Fruit fly (Drosophila melanogaster) whole organism, embryonic: ENCODE results near the gene CG31910.

Experiments
- ATbp ChIP-seq: fragments of 200-800 bp; sonication (Bioruptor generic); optimal IDR thresholded peaks from 2 replicates; lab custom pipeline; 2017; ENCODE audit warnings: missing biosample characterization, mild to moderate bottlenecking, missing genetic modification characterization, missing genetic modification reagents
- Aef1 ChIP-seq: fragments of 200-800 bp; sonication (Bioruptor generic); IDR thresholded peaks from 3 replicates; pipeline ENCODE4 v1.3.6; 2022; ENCODE audit warnings: missing biosample characterization, missing genetic modification characterization
- CG10979 ChIP-seq: fragments of 200-800 bp; sonication (Bioruptor generic); optimal IDR thresholded peaks from 2 replicates; lab custom pipeline; 2018; ENCODE audit warnings: missing biosample characterization, mild to moderate bottlenecking, missing genetic modification characterization, moderate library complexity
- CG12219 ChIP-seq: fragments of 200-800 bp; sonication (Bioruptor generic); optimal IDR thresholded peaks from 3 replicates; lab custom pipeline; 2018; ENCODE audit warnings: missing biosample characterization, mild to moderate bottlenecking, missing genetic modification characterization
- CG12391 ChIP-seq: fragments of 200-800 bp; sonication (Bioruptor generic); optimal IDR thresholded peaks from 3 replicates; lab custom pipeline; 2018; ENCODE audit warnings: missing biosample characterization, mild to moderate bottlenecking, missing genetic modification characterization, moderate library complexity
- CG12659 ChIP-seq: fragments of 200-800 bp; sonication (Bioruptor generic); optimal IDR thresholded peaks from 3 replicates; lab custom pipeline; 2017; ENCODE audit warnings: mild to moderate bottlenecking, missing biosample characterization, missing genetic modification reagents, missing genetic modification characterization
- CG12942 ChIP-seq: fragments of 200-800 bp; sonication (Bioruptor generic); optimal IDR thresholded peaks from 3 replicates; lab custom pipeline; 2016; ENCODE audit warnings: missing biosample characterization, missing genetic modification characterization
- CG15479 ChIP-seq: fragments of 200-800 bp; sonication (Bioruptor generic); optimal IDR thresholded peaks from 3 replicates; lab custom pipeline; 2019; ENCODE audit warnings: missing biosample characterization, mild to moderate bottlenecking, missing genetic modification characterization, moderate library complexity
- CG17385 ChIP-seq: fragments of 200-800 bp; sonication (Bioruptor generic); optimal IDR thresholded peaks from 3 replicates; lab custom pipeline; 2018; ENCODE audit warnings: missing biosample characterization, mild to moderate bottlenecking, missing genetic modification characterization
- CG17568 ChIP-seq: fragments of 200-800 bp; sonication (Bioruptor generic); optimal IDR thresholded peaks from 2 replicates; lab custom pipeline; 2018; ENCODE audit warnings: missing biosample characterization, mild to moderate bottlenecking, missing genetic modification characterization, moderate library complexity
- CG3163 ChIP-seq: fragments of 200-800 bp; sonication (Bioruptor generic); optimal IDR thresholded peaks from 3 replicates; lab custom pipeline; 2016; ENCODE audit warnings: missing biosample characterization, missing genetic modification characterization
- CG32532 ChIP-seq: fragments of 200-800 bp; sonication (Bioruptor generic); IDR thresholded peaks from 2 replicates; pipeline ENCODE4 v1.3.6; 2022; ENCODE audit warnings: missing biosample characterization, missing genetic modification characterization
- CG34376 ChIP-seq: fragments of 200-800 bp; sonication (Bioruptor generic); optimal IDR thresholded peaks from 2 replicates; lab custom pipeline; 2018; ENCODE audit warnings: missing biosample characterization, mild to moderate bottlenecking, missing genetic modification characterization
- CG4328 ChIP-seq: fragments of 200-800 bp; sonication (Bioruptor generic); optimal IDR thresholded peaks from 3 replicates; lab custom pipeline; 2017; ENCODE audit warnings: missing biosample characterization, missing genetic modification reagents, missing genetic modification characterization
- CG4360 ChIP-seq: fragments of 200-800 bp; sonication (Bioruptor generic); IDR thresholded peaks from 2 replicates; pipeline ENCODE4 v1.3.6; 2022; ENCODE audit warnings: missing biosample characterization, missing genetic modification characterization
- CG6175 ChIP-seq: fragments of 200-800 bp; sonication (Bioruptor generic); IDR thresholded peaks from 3 replicates; pipeline ENCODE4 v1.3.6; 2022; ENCODE audit warnings: missing biosample characterization, missing genetic modification characterization
- CG7987 ChIP-seq: fragments of 200-800 bp; sonication (Bioruptor generic); optimal IDR thresholded peaks from 2 replicates; lab custom pipeline; 2018; ENCODE audit warnings: missing biosample characterization, mild to moderate bottlenecking, missing genetic modification characterization, moderate library complexity
- CG8089 ChIP-seq: fragments of 200-800 bp; sonication (Bioruptor generic); optimal IDR thresholded peaks from 3 replicates; lab custom pipeline; 2016; ENCODE audit warnings: missing biosample characterization, missing genetic modification characterization
- CG8359 ChIP-seq: fragments of 200-800 bp; sonication (Bioruptor generic); optimal IDR thresholded peaks from 2 replicates; lab custom pipeline; 2017; ENCODE audit warnings: missing biosample characterization, mild to moderate bottlenecking, missing genetic modification characterization, borderline replicate concordance
- CG8765 ChIP-seq: fragments of 200-800 bp; sonication (Bioruptor generic); IDR thresholded peaks from 2 replicates; pipeline ENCODE4 v1.3.6; 2022; ENCODE audit warnings: missing biosample characterization, missing genetic modification characterization
- Dip2 ChIP-seq: fragments of 200-800 bp; sonication (Bioruptor generic); IDR thresholded peaks from 2 replicates; pipeline ENCODE4 v1.3.6; 2022; ENCODE audit warnings: missing biosample characterization, missing genetic modification characterization
- Drgx ChIP-seq: fragments of 200-800 bp; sonication (Bioruptor generic); IDR thresholded peaks from 2 replicates; pipeline ENCODE4 v1.3.6; 2022; ENCODE audit warnings: missing biosample characterization, missing genetic modification characterization
- Eip74EF ChIP-seq, 2 experiments: fragments of 200-800 bp in 1 of 2; fragments of >200 bp in 1 of 2; sonication (Bioruptor generic) in 1 of 2; optimal IDR thresholded peaks; 2 replicates each; lab custom pipeline; 2017 to 2019; ENCODE audit warnings: missing biosample characterization in 2 of 2, missing genetic modification characterization in 2 of 2, mild to moderate bottlenecking in 1 of 2, moderate library complexity in 1 of 2
- HmgZ ChIP-seq: fragments of 200-800 bp; sonication (Bioruptor generic); optimal IDR thresholded peaks from 2 replicates; lab custom pipeline; 2018; ENCODE audit warnings: missing biosample characterization, mild to moderate bottlenecking, missing genetic modification characterization
- Mad ChIP-seq: fragments of 200-800 bp; sonication (Bioruptor generic); optimal IDR thresholded peaks from 2 replicates; lab custom pipeline; 2016; ENCODE audit warnings: missing biosample characterization, missing genetic modification characterization
- Med ChIP-seq: fragments of 200-800 bp; sonication (Bioruptor generic); peaks from one replicate; lab custom pipeline; 2016; ENCODE audit warnings: missing biosample characterization, missing genetic modification characterization, mild to moderate bottlenecking, inconsistent platforms, moderate library complexity
- Mrtf ChIP-seq: fragments of 200-800 bp; sonication (Bioruptor generic); IDR thresholded peaks from 3 replicates; pipeline ENCODE4 v1.3.6; 2022; ENCODE audit warnings: missing biosample characterization, missing genetic modification characterization
- Sry-β ChIP-seq: fragments of 200-800 bp; sonication (Bioruptor generic); optimal IDR thresholded peaks from 2 replicates; lab custom pipeline; 2018; ENCODE audit warnings: missing biosample characterization, mild to moderate bottlenecking, missing genetic modification characterization, moderate library complexity
- Trl ChIP-seq, 3 experiments: fragments of >200 bp in 2 of 3; fragments of 200-800 bp in 1 of 3; sonication (Bioruptor generic) in 1 of 3; optimal IDR thresholded peaks; 2 replicates in 1 of 3; 3 replicates in 2 of 3; lab custom pipeline; 2016 to 2017; ENCODE audit warnings: missing biosample characterization in 1 of 3, missing genetic modification characterization in 1 of 3
- YL-1 ChIP-seq: fragments of 200-800 bp; sonication (Bioruptor generic); optimal IDR thresholded peaks from 3 replicates; lab custom pipeline; 2017; ENCODE audit warnings: missing biosample characterization, mild to moderate bottlenecking, missing genetic modification characterization
- bigmax ChIP-seq: fragments of 200-800 bp; sonication (Bioruptor generic); optimal IDR thresholded peaks from 2 replicates; lab custom pipeline; 2018; ENCODE audit warnings: missing biosample characterization, mild to moderate bottlenecking, missing genetic modification characterization
- caup ChIP-seq: fragments of 200-800 bp; sonication (Bioruptor generic); optimal IDR thresholded peaks from 3 replicates; lab custom pipeline; 2017; ENCODE audit warnings: missing biosample characterization, mild to moderate bottlenecking, missing genetic modification characterization, moderate library complexity; ENCODE audit not compliant: severe bottlenecking
- cg ChIP-seq: fragments of 200-800 bp; sonication (Bioruptor generic); optimal IDR thresholded peaks from 3 replicates; lab custom pipeline; 2019; ENCODE audit warnings: missing biosample characterization, mild to moderate bottlenecking, missing genetic modification characterization, moderate library complexity
- chm ChIP-seq: fragments of 200-800 bp; sonication (Bioruptor generic); IDR thresholded peaks from 2 replicates; pipeline ENCODE4 v1.3.6; 2022; ENCODE audit warnings: missing biosample characterization, missing genetic modification characterization
- chn ChIP-seq: fragments of 200-800 bp; sonication (Bioruptor generic); optimal IDR thresholded peaks from 2 replicates; lab custom pipeline; 2016; ENCODE audit warnings: missing biosample characterization, missing genetic modification characterization
- ems ChIP-seq: fragments of 200-800 bp; sonication (Bioruptor generic); optimal IDR thresholded peaks from 3 replicates; lab custom pipeline; 2016; ENCODE audit warnings: missing biosample characterization, missing genetic modification characterization
- gfzf ChIP-seq: fragments of 200-800 bp; sonication (Bioruptor generic); optimal IDR thresholded peaks from 2 replicates; lab custom pipeline; 2016; ENCODE audit warnings: missing biosample characterization, mild to moderate bottlenecking, missing genetic modification characterization, moderate library complexity
- grn ChIP-seq: fragments of 200-800 bp; sonication (Bioruptor generic); optimal IDR thresholded peaks from 3 replicates; lab custom pipeline; 2017; ENCODE audit warnings: missing biosample characterization, missing genetic modification characterization
- hkb ChIP-seq, 2 experiments: fragments of 200-800 bp in 1 of 2; fragments of >200 bp in 1 of 2; sonication (Bioruptor generic) in 1 of 2; IDR thresholded peaks in 1 of 2; optimal IDR thresholded peaks in 1 of 2; 2 replicates each; pipeline versions ENCODE4 v1.3.6 to Lab custom; 2017 to 2022; ENCODE audit warnings: missing biosample characterization in 1 of 2, missing genetic modification characterization in 1 of 2
- kay ChIP-seq: fragments of 200-800 bp; sonication (Bioruptor generic); optimal IDR thresholded peaks from 2 replicates; lab custom pipeline; 2016; ENCODE audit warnings: missing biosample characterization, missing genetic modification characterization
- mam ChIP-seq: fragments of 200-800 bp; sonication (Bioruptor generic); optimal IDR thresholded peaks from 3 replicates; lab custom pipeline; 2016; ENCODE audit warnings: missing biosample characterization, missing genetic modification characterization
- pros ChIP-seq: fragments of 200-800 bp; sonication (Bioruptor generic); optimal IDR thresholded peaks from 3 replicates; lab custom pipeline; 2019; ENCODE audit warnings: missing biosample characterization, mild to moderate bottlenecking, missing genetic modification characterization, moderate library complexity
- repo ChIP-seq: fragments of 200-800 bp; sonication (Bioruptor generic); optimal IDR thresholded peaks from 2 replicates; lab custom pipeline; 2016; ENCODE audit warnings: missing biosample characterization, missing genetic modification characterization
- rib ChIP-seq: fragments of 200-800 bp; sonication (Bioruptor generic); IDR thresholded peaks from 2 replicates; pipeline ENCODE4 v1.3.6; 2022; ENCODE audit warnings: missing biosample characterization, missing genetic modification characterization
- sd ChIP-seq: fragments of 200-800 bp; sonication (Bioruptor generic); optimal IDR thresholded peaks from 3 replicates; lab custom pipeline; 2018; ENCODE audit warnings: missing biosample characterization, mild to moderate bottlenecking, missing genetic modification characterization, moderate library complexity
- seq ChIP-seq: fragments of 200-800 bp; sonication (Bioruptor generic); IDR thresholded peaks from 2 replicates; pipeline ENCODE4 v1.3.6; 2022; ENCODE audit warnings: missing biosample characterization, missing genetic modification characterization
- stc ChIP-seq: fragments of 200-800 bp; sonication (Bioruptor generic); IDR thresholded peaks from 2 replicates; pipeline ENCODE4 v1.3.6; 2022; ENCODE audit warnings: missing biosample characterization, missing genetic modification characterization
- tx ChIP-seq: fragments of 200-800 bp; sonication (Bioruptor generic); optimal IDR thresholded peaks from 2 replicates; lab custom pipeline; 2016; ENCODE audit warnings: missing biosample characterization, missing genetic modification characterization
- zen2 ChIP-seq: fragments of 200-800 bp; sonication (Bioruptor generic); IDR thresholded peaks from 3 replicates; pipeline ENCODE4 v1.3.6; 2022; ENCODE audit warnings: missing biosample characterization, missing genetic modification characterization; ENCODE audit not compliant: partially characterized antibody

The CG31910 gene

DNA sequence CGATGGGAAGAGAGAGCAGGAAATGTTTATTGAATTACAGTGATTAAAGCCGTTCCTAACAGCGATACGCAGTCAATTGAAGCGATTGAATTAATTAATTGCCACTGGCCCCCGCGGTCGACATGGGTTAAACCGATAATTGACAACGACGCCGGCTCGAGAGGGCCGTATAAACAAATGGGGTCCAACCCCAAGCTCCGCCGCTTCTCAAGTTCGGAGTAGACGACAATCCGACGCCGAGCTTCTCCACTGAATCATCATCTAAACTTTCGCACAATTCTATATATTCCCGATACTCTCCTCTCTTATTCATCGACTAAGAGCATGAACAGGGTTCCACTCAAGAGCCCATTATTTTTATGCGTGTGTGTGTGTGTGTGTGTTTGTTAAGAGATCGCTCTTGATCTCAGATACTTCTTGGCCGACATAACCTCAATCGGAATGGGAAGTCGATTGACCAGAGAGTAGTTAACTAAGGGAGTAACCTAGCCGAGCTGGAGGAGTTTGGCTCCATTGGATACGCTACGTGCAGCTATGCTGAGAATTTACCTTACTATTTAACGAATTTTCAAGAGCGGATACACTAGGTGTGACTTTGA is 46.5 kb upstream of the CG31910 start (continued):
- TF ChIP-seq sd (peak; percentile 57), ATbp (no peak), CG17568 (GFP tag; lab: Kevin White, UChicago) (peak; percentile 14), CG12391 (tag; lab: Kevin White, UChicago) (no peak), seq (GFP tag; lab: Robert Waterston, UW) (0 out of 2 replicates have a peak, but pooled peaks have one; percentile 35), CG17385 (GFP tag; lab: Kevin White, UChicago) (peak; percentile 11), rib (GFP tag; lab: Robert Waterston, UW) (no peak), CG32532 (GFP tag; lab: Robert Waterston, UW) (no peak), CG7987 (GFP tag; lab: Kevin White, UChicago) (no peak), CG12659 (GFP tag; lab: Kevin White, UChicago) (no peak), Drgx (GFP tag; lab: Robert Waterston, UW) (no peak), CG8359 (GFP tag; lab: Kevin White, UChicago) (no peak), mam (no peak), CG3163 (GFP tag; lab: Kevin White, UChicago) (peak; percentile 99), zen2 (GFP tag; lab: Robert Waterston, UW) (0 out of 3 replicates have a peak, but pooled peaks have one; percentile 4), gfzf (no peak), CG4360 (GFP tag; lab: Robert Waterston, UW) (peak; percentile 29; the same call in 1 of the 2 replicates), hkb (optimal IDR thresholded peaks at IDR 0.05; lab: Kevin White, UChicago) (no peak), hkb (GFP tag; IDR thresholded peaks at IDR 0.05; lab: Robert Waterston, UW) (no peak), kay (no peak), Sry-β (GFP tag; lab: Kevin White, UChicago) (no peak), CG12219 (GFP tag; lab: Kevin White, UChicago) (no peak), CG10979 (tag; lab: Kevin White, UChicago) (no peak), CG34376 (GFP tag; lab: Kevin White, UChicago) (peak; percentile 10), pros (GFP tag; lab: Kevin White, UChicago) (peak; percentile 67), CG12942 (GFP tag; lab: Kevin White, UChicago) (no peak), CG8089 (GFP tag; lab: Kevin White, UChicago) (no peak), Aef1 (GFP tag; lab: Robert Waterston, UW) (no peak), Eip74EF (GFP tag; optimal IDR thresholded peaks at IDR 0.05; lab: Kevin White, UChicago) (no peak), Mad (GFP tag; lab: Kevin White, UChicago) (no peak), CG6175 (GFP tag; lab: Robert Waterston, UW) (no peak), Trl (optimal IDR thresholded peaks at IDR 0.05; lab: Kevin White, UChicago) (peak; percentile 83 to 93), Trl (GFP tag; optimal IDR thresholded peaks at IDR 0.05; lab: Kevin White, UChicago) (no peak), Dip2 (GFP tag; lab: Robert Waterston, UW) (no peak), grn (GFP tag; lab: Kevin White, UChicago) (no peak), CG15479 (GFP tag; lab: Kevin White, UChicago) (no peak), repo (no peak), CG4328 (GFP tag; lab: Kevin White, UChicago) (no peak), HmgZ (tag; lab: Kevin White, UChicago) (peak; percentile 17), Med (peak; percentile 49), stc (GFP tag; lab: Robert Waterston, UW) (no peak), CG8765 (no peak), caup (GFP tag; lab: Kevin White, UChicago) (no peak), YL-1 (GFP tag; lab: Kevin White, UChicago) (no peak), chn (no peak), ems (GFP tag; lab: Kevin White, UChicago) (no peak), bigmax (GFP tag; lab: Kevin White, UChicago) (peak; percentile 98), Mrtf (GFP tag; lab: Robert Waterston, UW) (no peak), cg (GFP tag; lab: Kevin White, UChicago) (peak; percentile 79), tx (GFP tag; lab: Kevin White, UChicago) (no peak), chm (GFP tag; lab: Robert Waterston, UW) (peak; percentile 73)
